Fruit fly (Drosophila melanogaster) S2 (cell line): ENCODE measurements around the gene CG31360.

Experiments used
- CG8478 ChIP-seq: fragments of >200 bp; optimal IDR thresholded peaks from 2 replicates; lab custom pipeline; 2018
- CTCF ChIP-seq, 2 experiments: fragments of >200 bp; optimal IDR thresholded peaks; 2 replicates each; lab custom pipeline; 2018

Gene CG31360

DNA sequence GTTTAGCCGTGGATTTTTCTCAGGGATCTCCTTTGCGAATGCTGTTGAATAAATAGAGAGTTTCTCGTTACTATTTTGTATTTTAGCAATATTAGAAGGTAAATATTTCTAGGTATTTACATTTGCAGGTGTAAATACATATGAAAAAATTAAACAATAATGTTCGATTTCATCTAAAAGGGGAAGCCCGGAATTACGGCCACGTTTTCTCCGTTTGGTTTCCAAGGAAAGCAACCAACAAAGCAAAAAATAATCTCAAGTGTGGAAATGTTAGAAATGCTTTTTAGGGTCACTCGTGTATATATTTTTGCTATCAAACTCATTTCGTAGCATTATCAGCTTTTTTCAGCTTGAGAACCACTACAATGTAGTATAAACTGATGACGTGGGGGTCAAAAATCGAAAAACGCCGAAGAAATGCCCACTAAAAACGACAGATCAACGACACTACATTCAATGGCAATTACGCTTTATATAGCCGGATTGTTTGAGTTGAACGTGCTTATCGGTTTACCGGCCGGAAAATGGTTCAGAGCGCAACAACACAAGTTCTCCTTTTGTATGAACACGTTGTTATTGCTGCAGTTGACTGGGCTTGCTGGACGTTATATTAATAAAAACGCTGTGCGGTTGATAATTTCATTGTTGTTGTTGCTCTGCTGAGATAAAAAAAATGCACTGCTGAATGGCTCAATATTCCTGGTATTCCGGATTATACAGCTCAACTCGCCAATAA is 6.6 kb upstream of the CG31360 start:
- no peak for TF ChIP-seq CTCF (optimal IDR thresholded peaks at IDR 0.05; lab: Kevin White, UChicago)
- TF ChIP-seq CG8478 (lab: Kevin White, UChicago), result no peak

DNA sequence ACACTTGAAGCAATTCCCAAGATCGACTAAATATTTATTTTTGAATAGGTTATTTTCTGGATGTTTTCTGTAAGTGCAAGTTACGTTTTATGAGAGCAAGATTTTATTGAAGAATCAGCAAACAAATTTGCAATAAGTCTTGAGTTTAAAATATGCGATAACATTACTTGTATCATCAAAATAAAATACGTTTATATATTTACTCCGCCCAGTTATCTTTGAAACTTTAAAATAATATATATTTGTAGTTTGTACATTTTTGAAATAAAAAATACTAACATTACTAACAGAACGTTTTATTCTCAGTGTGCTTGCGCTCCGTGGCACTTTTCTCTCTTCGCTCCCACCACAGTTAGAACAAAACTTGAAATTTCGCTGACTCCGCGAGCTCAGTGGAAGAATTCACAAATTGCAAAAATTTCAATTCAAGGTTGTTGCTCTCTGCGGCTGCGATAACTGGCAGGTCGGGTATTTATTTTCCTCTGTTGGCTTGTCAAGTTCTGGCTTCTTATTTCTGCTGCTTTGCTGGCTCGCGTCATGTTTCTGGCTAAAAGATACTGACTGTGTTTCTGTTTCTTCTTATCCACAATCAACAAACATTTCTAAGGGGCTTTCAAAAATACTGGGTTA is 5.4 kb upstream of the CG31360 start:
- TF ChIP-seq CG8478 (lab: Kevin White, UChicago), result no peak
- no peak for TF ChIP-seq CTCF (optimal IDR thresholded peaks at IDR 0.05; lab: Kevin White, UChicago)

- no peak for TF ChIP-seq CG8478 (lab: Kevin White, UChicago)
- no peak for TF ChIP-seq CTCF (optimal IDR thresholded peaks at IDR 0.05; lab: Kevin White, UChicago)
Observed at dm6 chr3R:17680268-17680638, 4.6 kb upstream of the CG31360 start.

- TF ChIP-seq CG8478 (lab: Kevin White, UChicago), result no peak
- no peak for TF ChIP-seq CTCF (optimal IDR thresholded peaks at IDR 0.05; lab: Kevin White, UChicago)
Observed at dm6 chr3R:17680639-17681302, 4.1 kb upstream of the CG31360 start.

DNA sequence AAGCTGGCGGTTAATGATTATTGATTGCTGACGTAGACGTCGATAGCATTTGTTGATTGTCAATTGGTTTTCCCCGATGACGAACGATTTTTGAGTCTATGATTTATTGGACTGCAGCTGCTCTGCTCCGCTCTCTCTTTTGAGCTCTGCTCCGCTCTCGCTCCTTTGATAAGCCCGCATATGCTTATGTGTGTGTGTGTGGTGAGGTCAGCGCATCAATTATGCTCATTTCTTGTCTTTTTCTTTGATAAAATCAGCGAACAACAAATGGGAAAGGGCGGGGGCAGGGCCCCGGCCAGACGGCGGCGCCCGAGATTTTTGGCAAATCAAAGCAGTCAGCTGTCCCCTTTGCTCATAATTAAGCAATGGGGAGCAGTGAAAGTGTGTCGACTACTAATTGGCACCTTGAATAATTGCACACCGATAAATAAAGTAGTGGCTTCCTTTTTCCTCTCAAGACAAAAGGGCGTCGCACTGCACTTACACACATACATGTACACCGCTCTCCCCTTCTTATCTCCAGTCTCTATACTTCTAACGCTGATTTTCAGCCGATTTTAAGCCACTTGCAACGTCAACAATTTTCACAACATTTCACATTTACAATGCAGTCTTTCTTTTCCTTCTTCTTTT is 3.2 kb upstream of the CG31360 start:
- TF ChIP-seq CTCF (optimal IDR thresholded peaks at IDR 0.05; lab: Kevin White, UChicago) (no peak), CG8478 (lab: Kevin White, UChicago) (no peak)

DNA sequence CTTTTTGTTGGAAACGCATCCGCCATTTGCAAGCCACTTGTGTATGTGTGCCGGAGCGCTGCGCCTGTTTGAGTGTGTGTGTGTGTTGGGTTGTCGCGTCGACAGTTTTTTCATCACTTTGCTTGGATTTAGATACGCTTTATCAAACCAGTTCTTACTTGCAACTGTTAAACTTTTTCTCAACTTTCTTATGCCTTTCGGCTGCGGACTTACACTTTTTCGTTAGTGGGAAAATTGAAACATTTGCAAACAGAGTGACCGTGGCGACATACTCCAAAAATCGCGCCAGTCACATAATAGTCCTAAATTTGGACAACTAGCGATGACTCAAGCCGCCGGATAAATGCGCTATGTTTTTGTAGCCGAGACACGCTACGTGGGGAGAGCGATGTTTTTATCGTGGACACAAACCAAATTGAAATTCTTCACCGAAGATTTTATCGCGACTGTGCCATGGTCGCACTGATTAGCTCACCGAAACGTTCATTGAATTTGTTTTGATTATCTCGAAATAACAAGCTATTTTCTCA is 2.6 kb upstream of the CG31360 start, which contains the start of the genes alt and CG7655:
Gene alt (minus strand): TSS at position 272 of the 530 bp plus-strand sequence.
Gene CG7655 (plus strand): TSS at position 426 of the 530 bp plus-strand sequence.
- TF ChIP-seq CTCF (optimal IDR thresholded peaks at IDR 0.05; lab: Kevin White, UChicago) (peak; percentile 65 to 74), CG8478 (lab: Kevin White, UChicago) (no peak)

DNA sequence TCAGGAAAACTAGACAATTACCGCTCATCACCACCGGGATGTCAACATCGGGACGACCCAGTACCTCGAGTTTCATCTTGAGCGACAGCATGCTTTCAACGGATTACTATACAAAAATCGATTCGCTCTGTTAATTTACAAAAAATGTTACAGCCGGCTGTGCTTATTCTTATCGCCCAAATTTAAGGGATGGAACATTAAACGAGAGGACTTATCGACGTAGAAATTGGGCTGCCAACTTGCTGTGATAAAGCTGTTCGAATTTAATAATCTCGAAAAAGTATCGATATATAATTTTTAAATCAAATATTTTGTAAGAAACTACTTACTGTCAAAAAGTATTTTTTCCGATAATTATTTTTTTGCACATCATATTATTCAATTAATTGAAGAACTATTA is 2.0 kb downstream of the CG31360 start, which contains the start of gene CG31249:
Gene CG31249 (minus strand): TSS at position 197 of the 400 bp plus-strand sequence.
- TF ChIP-seq CG8478 (lab: Kevin White, UChicago) (no peak), CTCF (optimal IDR thresholded peaks at IDR 0.05; lab: Kevin White, UChicago) (no peak)

DNA sequence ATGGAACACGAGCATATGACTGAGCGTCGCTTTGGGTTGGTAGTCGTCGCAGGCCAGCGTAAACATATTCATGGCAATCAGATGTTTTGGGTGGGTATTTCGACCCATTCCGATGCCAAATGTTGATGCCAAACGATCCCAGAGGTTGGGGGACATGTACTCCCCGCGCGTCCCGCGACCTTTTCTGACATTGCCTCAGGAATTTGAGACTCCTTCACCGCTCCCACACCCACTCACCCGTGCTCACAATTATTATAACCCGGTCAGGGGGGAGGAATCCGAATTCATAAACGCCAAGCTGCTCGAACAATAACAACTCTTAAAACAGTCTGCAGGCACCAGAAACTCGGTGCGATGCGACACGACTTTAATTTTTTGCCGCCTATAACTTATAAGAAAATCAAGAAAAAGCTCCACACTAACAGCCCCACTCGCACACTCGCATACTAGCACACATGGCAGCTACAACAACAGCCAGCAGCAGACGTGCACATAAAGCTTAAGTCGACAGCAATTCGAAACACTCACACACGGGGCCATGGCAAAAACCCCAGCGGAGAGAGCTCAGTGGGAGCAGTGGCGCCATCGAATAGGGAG is 15.1 kb downstream of the CG31360 start:
- TF ChIP-seq CG8478 (lab: Kevin White, UChicago) (no peak), CTCF (optimal IDR thresholded peaks at IDR 0.05; lab: Kevin White, UChicago) (no peak)

dm6 chr3R:17700488-17701130 is 15.7 kb downstream of the CG31360 start:
- TF ChIP-seq CTCF (optimal IDR thresholded peaks at IDR 0.05; lab: Kevin White, UChicago), result no peak

DNA sequence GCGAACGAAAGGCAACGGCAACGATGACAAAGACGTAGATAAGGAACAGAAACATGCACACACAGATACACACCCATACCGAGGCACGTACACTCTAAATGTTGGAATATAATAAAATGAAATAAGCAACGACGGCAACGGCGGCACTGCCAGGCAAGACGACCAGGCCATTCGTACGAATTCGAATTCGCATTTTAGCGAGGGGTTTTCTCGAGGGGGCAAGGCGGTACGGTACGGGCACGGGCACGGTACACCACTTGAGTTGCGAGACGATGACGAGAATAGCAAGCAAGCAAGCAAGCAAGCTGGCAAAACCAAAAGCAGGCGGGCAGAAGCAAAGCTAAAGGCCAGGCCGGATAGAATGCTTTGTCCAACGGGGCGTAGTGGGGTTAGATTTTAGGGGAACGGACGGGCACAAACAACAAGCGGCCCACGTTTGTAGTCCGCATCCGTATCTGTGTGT is 16.3 kb downstream of the CG31360 start:
- TF ChIP-seq CTCF (optimal IDR thresholded peaks at IDR 0.05; lab: Kevin White, UChicago) (no peak), CG8478 (lab: Kevin White, UChicago) (no peak)

dm6 chr3R:17701971-17702845 is 17.3 kb downstream of the CG31360 start:
- no peak for TF ChIP-seq CG8478 (lab: Kevin White, UChicago)
- no peak for TF ChIP-seq CTCF (optimal IDR thresholded peaks at IDR 0.05; lab: Kevin White, UChicago)

- TF ChIP-seq CG8478 (lab: Kevin White, UChicago), result no peak
- no peak for TF ChIP-seq CTCF (optimal IDR thresholded peaks at IDR 0.05; lab: Kevin White, UChicago)
Observed at dm6 chr3R:17703024-17703690, 18.3 kb downstream of the CG31360 start.
